Worm (Caenorhabditis elegans): Measurements from ENCODE around the gene acl-2.

The acl-2 gene

DNA sequence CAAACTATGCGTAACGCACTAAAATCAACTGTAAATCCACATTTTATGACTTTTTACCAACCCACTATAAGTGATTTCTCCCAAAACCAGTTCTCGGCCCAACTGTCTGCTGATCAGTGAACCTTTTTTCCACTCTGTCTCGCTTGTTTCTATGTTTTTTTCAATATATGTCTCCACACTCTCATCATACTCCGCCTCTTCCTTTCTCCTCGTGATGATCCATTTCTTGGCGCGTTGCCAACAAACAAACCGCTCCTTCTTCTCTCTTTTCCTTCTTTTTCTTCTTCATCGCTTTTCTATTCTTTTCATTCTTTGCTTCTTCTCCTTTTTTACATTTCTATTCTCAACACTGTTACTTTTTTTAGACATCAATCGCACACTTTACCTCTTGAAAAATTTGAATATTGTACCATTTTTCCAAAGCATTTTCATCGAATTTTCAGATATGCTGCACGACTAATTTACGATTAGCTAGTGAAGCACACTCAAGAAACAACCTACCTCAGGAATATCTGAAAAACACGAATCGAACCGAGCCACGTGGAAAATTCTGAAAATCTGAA lies 12.4 kb upstream of the acl-2 start, which contains the start of gene T06E8.8 (continued):
- TF ChIP-seq nhr-25 (tag; optimal IDR thresholded peaks at IDR 0.05; ENCODE audit: borderline replicate concordance, insufficient read depth) (peak; percentile 54), hif-1 (tag; optimal IDR thresholded peaks at IDR 0.05) (no peak), nhr-6 (tag; optimal IDR thresholded peaks at IDR 0.05) (peak; percentile 76), hlh-30 (tag; optimal IDR thresholded peaks at IDR 0.05; ENCODE audit: insufficient read depth) (peak; percentile 93), aha-1 (tag) (no peak), daf-16 (GFP tag; optimal IDR thresholded peaks at IDR 0.05) (peak in 1 of 2 experiments; percentile 12), daf-16 (tag; optimal IDR thresholded peaks at IDR 0.05) (no peak), jun-1 (tag; optimal IDR thresholded peaks at IDR 0.05) (no peak), R02D3.7 (tag; optimal IDR thresholded peaks at IDR 0.05) (no peak), aly-2 (tag; optimal IDR thresholded peaks at IDR 0.05) (no peak), mes-2 (tag; optimal IDR thresholded peaks at IDR 0.05; ENCODE audit: poor library complexity, severe bottlenecking) (peak; percentile 51), lin-38 (GFP tag; IDR thresholded peaks at IDR 0.05) (no peak), sdz-12 (GFP tag; optimal IDR thresholded peaks at IDR 0.05) (no peak), lin-15B (tag; optimal IDR thresholded peaks at IDR 0.05) (no peak), hmg-1.1 (GFP tag; IDR thresholded peaks at IDR 0.05) (peak; percentile 64), ztf-11 (tag; optimal IDR thresholded peaks at IDR 0.05) (no peak), daf-8 (GFP tag; IDR thresholded peaks at IDR 0.05) (no peak), nhr-10 (tag; optimal IDR thresholded peaks at IDR 0.05) (no peak), mep-1 (tag; optimal IDR thresholded peaks at IDR 0.05) (peak; percentile 69), tag-97 (GFP tag; IDR thresholded peaks at IDR 0.05) (no peak), fkh-10 (GFP tag; optimal IDR thresholded peaks at IDR 0.05) (no peak), dmd-8 (GFP tag; IDR thresholded peaks at IDR 0.05) (no peak), set-16 (GFP tag; IDR thresholded peaks at IDR 0.05) (0 out of 2 replicates have a peak, but pooled peaks have one; percentile 11), egl-27 (tag; optimal IDR thresholded peaks at IDR 0.05) (no peak)

DNA sequence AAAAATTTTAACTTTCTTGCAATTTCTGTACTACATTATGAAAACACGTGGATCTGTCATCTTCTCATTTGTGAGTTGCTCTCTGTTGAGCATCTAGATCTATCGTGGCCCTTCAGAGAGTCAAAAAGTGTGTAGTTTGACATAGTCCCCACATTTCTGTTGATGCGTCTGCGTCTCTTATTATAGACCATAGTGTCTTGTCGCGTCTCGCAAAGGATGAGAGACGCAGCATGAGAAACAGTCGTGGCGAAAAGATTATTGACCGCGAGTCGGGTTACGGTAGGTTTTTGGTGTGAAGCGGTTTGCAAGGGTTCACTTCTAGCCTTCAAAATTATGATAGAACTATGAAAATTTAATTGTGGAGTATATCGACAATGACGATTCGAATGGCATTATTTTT lies 11.4 kb upstream of the acl-2 start:
- TF ChIP-seq fkh-10 (GFP tag; optimal IDR thresholded peaks at IDR 0.05) (no peak), lsy-2 (tag; optimal IDR thresholded peaks at IDR 0.05) (peak; percentile 87 to 97), aly-2 (tag; optimal IDR thresholded peaks at IDR 0.05) (no peak), arid-1 (GFP tag; conservative IDR thresholded peaks at IDR 0.05) (peak; percentile 42; the same call in 1 of the 2 replicates), F37D6.2 (tag; optimal IDR thresholded peaks at IDR 0.05) (no peak), dmd-9 (GFP tag; IDR thresholded peaks at IDR 0.05) (no peak), ceh-28 (tag; optimal IDR thresholded peaks at IDR 0.05) (peak; percentile 33), Y5F2A.4 (GFP tag; optimal IDR thresholded peaks at IDR 0.05) (no peak), T26A8.4 (GFP tag; IDR thresholded peaks at IDR 0.05) (peak; percentile 38; the same call in 1 of the 2 replicates), nhr-25 (tag; optimal IDR thresholded peaks at IDR 0.05; ENCODE audit: borderline replicate concordance, insufficient read depth) (no peak), zip-2 (tag; optimal IDR thresholded peaks at IDR 0.05) (no peak), nhr-10 (tag; optimal IDR thresholded peaks at IDR 0.05) (no peak), lin-1 (GFP tag; IDR thresholded peaks at IDR 0.05) (no peak), daf-12 (tag; optimal IDR thresholded peaks at IDR 0.05) (no peak), jun-1 (tag; optimal IDR thresholded peaks at IDR 0.05) (no peak), dpl-1 (GFP tag; optimal IDR thresholded peaks at IDR 0.05) (peak; percentile 49), daf-19 (GFP tag; conservative IDR thresholded peaks at IDR 0.05) (no peak), mxl-3 (GFP tag; optimal IDR thresholded peaks at IDR 0.05) (peak; percentile 57), pqm-1 (tag; optimal IDR thresholded peaks at IDR 0.05) (no peak), nhr-237 (tag; optimal IDR thresholded peaks at IDR 0.05) (no peak), nhr-111 (GFP tag; optimal IDR thresholded peaks at IDR 0.05) (no peak), tra-1 (GFP tag; IDR thresholded peaks at IDR 0.05) (no peak), zip-11 (GFP tag; IDR thresholded peaks at IDR 0.05) (no peak), spr-1 (tag; optimal IDR thresholded peaks at IDR 0.05) (peak; percentile 10), mdl-1 (tag; optimal IDR thresholded peaks at IDR 0.05) (peak; percentile 45 to 65), vab-7 (GFP tag; IDR thresholded peaks at IDR 0.05) (no peak), nhr-6 (tag; optimal IDR thresholded peaks at IDR 0.05) (peak; percentile 70), zag-1 (tag; optimal IDR thresholded peaks at IDR 0.05) (no peak), saeg-2 (GFP tag; IDR thresholded peaks at IDR 0.05) (no peak), snpc-1.2 (GFP tag; IDR thresholded peaks at IDR 0.05) (no peak), lin-29 (GFP tag; IDR thresholded peaks at IDR 0.05) (no peak)

Data from whole organism, L4 larva.